Fruit fly (Drosophila melanogaster): ENCODE measurements around the gene CG15717.

CG15717 gene

DNA sequence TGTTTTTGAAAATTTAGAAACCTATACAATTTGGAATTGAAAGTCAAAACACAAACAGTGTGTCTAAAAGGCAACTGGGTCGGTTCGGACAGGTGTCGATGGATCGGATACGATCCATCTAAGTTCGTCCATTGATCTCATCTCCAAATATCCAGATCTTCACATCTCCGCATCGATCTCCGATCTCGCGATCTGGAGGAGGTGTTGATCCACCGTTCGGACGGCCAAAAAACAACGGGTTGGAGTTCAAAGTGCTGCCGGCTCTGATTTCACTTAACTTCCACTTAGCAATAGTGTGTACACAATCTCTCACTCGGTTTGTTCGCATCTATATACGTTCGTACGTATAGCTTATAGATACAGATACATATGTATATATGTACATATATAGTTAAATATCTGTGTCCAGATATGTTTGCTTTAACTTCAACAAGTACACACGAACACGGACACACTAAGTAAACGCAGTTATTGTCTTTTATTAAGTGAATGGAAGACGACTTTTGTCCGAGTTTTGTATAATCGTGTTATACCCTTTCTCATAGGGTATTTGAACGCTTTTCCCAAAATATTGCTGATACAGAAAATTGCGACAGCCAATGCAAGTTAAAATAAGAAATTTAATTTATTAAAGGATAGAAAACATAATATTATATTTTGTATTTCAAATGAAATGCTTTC, 20.5 kb upstream of the CG15717 start, which contains the start of gene Fer3HCH:
TSS of gene Fer3HCH (minus strand) at position 51 of the 681 bp plus-strand sequence.
- TF ChIP-seq usp (GFP tag; optimal IDR thresholded peaks at IDR 0.05) = no peak
- no peak for TF ChIP-seq psq (optimal IDR thresholded peaks at IDR 0.05)
- TF ChIP-seq CG8478 (optimal IDR thresholded peaks at IDR 0.05) = no peak
- TF ChIP-seq Dll (optimal IDR thresholded peaks at IDR 0.05) = no peak
- TF ChIP-seq EcR (GFP tag; optimal IDR thresholded peaks at IDR 0.05) = no peak
- no peak for TF ChIP-seq pan (optimal IDR thresholded peaks at IDR 0.05)

DNA sequence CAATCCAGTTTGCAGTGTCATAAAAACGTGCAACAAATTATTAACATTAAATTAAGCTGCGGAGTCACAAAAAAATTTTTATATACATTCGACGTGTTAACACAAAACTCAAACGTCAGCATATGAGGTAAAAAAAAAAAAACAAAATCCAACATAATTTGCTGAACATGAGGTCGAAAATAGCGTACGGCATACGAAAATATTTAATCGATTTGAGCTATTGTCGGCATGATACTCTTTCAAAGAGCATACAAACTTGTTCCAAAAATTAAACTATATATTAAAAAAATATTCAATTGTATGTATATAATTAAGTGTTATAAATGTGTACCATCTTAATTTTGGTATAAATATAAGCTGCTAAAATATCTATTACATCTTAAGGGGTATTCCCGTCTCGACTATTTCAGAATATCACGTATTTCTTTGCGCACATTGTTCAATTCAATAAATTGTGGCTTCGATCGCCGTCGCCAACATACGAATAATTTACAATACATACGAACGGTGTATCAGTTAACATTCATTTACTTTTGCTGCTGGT, 19.1 kb upstream of the CG15717 start:
- no peak for TF ChIP-seq EcR (GFP tag; optimal IDR thresholded peaks at IDR 0.05)

DNA sequence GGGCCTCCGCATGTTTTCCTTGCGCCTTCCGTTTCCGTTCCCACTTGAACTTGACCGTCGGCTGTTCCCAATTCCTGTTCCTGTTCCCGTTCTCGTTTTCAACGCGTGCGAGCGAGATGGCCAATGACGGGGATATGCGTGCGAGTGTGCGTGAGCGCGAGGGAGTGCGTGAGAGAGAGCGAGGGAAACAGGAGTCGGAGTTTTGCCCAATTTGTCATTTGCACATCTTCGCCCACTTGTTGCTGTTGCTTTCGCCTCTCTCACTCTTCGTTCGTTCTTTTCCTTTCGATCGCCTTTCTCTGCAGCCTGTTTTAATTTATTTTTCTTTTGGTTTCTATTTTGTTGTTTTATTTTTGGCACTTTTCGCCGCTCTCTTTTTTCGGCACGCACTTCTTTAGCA, 16.9 kb upstream of the CG15717 start:
- no peak for TF ChIP-seq pan (optimal IDR thresholded peaks at IDR 0.05)

DNA sequence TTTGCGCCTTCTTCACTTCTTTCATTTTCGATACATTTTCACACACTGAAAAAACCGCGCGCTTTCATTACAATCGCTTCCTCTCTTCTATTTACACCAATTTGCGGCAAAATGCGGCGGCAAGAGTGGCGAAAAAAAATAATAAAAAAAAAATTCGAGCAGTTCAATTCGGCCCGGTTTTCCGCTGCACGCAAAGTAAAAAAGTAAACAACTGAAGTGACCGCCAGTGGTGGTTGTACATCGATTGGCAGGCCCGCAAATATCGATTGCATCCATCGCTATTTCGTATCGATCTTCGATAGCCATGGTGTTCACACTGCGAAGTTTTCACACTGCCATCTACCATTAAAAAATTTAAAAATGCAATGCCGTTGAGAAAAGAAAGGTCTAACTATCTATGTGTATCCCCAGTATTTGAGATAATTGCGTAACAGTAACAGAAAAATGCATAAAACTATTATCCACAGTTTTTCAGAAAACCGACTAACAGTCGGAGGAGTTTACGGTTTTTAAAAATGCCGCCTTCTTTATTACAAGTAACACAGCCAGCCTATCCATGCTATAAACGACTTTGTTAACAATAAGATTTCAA, 16.4 kb upstream of the CG15717 start, which contains the start of gene Chpf:
TSS of gene Chpf (minus strand) at position 225 of the 592 bp plus-strand sequence.
- TF ChIP-seq CG8478 (optimal IDR thresholded peaks at IDR 0.05) (no peak), usp (GFP tag; optimal IDR thresholded peaks at IDR 0.05) (no peak), EcR (GFP tag; optimal IDR thresholded peaks at IDR 0.05) (no peak), psq (optimal IDR thresholded peaks at IDR 0.05) (no peak), pan (optimal IDR thresholded peaks at IDR 0.05) (no peak), Dll (optimal IDR thresholded peaks at IDR 0.05) (no peak)

DNA sequence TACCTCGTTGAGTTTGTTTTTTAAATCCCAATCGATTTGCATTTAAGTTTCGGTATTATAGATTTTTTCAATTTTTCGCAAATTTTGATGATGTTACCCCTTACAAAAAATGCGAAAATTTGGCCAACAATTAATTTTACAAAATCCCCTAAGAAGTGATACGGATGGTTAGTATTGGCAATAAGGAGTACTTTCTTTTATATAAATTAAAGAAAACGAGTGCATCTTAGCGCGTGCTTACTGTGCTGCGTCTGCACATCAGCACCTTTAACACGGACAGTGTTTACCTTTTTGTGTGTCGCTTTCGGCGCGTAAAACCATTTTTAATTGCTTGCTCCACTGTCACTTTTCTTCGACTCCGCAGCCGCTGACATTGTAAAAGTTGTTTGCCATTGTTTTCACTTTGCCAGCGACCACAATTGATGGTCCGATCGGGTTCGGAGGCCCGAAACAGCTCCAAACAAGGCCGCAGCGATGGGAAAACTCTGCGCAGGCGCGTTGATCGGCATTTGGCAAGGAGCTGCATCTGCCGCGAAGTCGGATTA, 14.8 kb upstream of the CG15717 start:
- TF ChIP-seq pan (optimal IDR thresholded peaks at IDR 0.05) = no peak
- no peak for TF ChIP-seq psq (optimal IDR thresholded peaks at IDR 0.05)
- no peak for TF ChIP-seq usp (GFP tag; optimal IDR thresholded peaks at IDR 0.05)
- TF ChIP-seq Dll (optimal IDR thresholded peaks at IDR 0.05) = no peak
- TF ChIP-seq EcR (GFP tag; optimal IDR thresholded peaks at IDR 0.05) = no peak
- TF ChIP-seq CG8478 (optimal IDR thresholded peaks at IDR 0.05) = no peak

DNA sequence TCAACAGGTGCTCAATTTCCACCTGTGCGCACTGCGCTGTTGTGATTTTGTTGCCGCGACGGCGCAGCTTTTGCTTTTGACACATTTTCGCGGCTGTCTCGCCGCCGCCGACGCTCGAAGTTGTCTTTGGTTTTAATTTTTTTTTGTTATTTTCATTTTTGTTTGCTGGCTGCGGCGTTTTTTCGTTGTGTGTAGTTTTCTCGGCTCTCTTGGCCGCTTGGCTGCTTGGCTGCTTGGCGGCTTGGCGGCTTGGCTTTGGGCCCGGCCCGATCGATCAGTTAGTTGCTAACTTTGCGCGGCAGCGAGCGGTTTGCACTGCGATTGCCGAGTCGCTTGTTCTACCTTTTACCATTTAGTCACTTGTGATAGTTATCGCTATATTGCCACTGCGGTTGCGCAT, 13.9 kb upstream of the CG15717 start, which contains the start of gene CG42237:
TSS of gene CG42237 (plus strand) at position 271 of the 400 bp plus-strand sequence.
- TF ChIP-seq usp (GFP tag; optimal IDR thresholded peaks at IDR 0.05) = no peak

DNA sequence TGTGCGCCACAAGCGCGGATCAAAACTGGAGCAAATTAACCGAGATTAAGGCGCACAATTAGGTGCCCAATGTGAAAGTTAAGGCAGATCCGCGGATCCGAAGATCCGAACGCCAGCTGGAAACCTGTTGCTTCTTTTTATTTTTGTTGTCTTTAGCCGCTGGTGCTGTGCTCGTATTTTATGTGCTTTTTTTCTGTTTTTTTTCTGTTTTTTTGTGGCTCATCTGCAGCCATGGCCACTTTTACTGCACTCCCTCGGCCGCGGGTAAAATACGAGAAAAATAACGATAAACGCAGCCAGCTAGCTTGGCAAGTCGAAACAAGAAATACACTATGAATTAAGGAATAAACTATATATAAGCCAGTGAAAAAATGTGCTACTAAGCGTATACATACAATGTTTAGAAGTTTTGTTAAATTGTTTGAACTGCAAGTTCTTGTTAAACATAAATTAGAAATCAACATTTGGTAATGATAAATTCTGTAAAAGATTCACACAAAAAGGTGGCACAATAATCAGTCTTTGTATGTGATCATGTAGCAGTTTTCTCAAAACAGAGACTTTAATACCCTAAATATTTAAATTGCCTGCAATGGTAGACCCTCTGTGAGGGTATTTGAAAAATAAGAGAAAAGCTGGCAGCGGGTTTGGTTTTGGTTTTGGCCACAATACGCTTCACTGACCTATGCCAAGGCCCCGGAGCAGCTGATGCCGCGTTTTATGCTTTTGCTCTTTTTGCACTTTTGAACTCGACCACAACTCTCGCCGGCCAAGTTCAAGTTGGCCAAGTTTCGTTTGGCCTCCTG, 12.1 kb upstream of the CG15717 start:
- TF ChIP-seq psq (optimal IDR thresholded peaks at IDR 0.05) (no peak), pan (optimal IDR thresholded peaks at IDR 0.05) (no peak), Dll (optimal IDR thresholded peaks at IDR 0.05) (no peak), EcR (GFP tag; optimal IDR thresholded peaks at IDR 0.05) (no peak), usp (GFP tag; optimal IDR thresholded peaks at IDR 0.05) (no peak), CG8478 (optimal IDR thresholded peaks at IDR 0.05) (no peak)

DNA sequence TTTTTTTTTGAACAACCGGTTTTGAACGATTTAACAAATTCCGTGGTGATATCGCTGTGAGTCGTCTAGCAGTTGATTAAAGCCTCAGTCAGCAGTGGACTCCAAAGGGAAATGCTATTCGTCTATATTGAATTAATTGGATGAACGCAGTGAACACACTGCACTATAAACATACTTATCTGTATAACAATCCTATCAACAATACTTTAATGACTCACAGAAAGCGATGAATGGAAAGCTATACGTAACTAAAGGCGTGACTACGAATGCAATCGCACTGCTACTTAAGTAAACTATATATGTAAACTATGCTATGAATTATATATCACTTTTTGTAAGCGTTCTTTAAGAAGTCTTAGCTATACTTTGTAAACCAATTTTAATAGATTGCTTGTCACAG, 3.2 kb upstream of the CG15717 start:
- TF ChIP-seq CG8478 (optimal IDR thresholded peaks at IDR 0.05) = no peak

DNA sequence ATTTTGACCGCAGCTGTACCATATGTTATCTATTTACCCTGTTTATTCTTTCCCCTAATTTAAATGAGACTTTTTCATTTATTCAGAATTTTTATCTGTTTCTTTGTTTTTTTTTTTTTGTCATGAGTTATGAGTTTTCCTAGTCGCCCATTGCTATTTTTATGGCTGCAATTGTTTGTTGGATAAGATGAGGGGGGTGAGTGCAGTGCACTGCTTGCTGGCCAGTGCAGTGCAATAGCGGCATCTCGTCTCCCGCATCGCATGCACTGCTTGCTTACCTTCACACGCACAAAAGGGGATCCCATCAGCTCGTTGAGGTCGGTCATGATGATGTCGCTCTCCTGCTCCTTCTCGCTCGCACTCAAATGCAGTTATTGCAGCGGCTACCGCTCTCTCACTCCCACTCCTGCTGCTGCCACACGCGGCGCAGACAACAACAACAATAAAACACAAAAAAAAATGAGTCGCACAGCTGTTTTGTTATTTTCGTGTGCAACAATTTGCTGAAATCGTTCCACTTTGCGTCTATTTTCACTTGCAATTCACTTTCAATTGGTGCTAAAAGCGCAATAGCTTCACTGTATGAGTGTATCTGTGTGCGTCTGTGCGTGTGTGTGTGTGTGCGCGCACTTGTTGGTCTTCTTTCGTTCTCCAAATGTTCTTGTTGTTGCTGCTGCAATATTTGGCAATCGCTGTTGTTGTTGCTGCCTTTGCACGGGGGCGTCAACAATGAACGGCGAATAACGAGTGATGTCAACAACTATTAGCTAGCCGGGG, 591 bp upstream of the CG15717 start:
- TF ChIP-seq CG8478 (optimal IDR thresholded peaks at IDR 0.05) (peak; percentile 59), psq (optimal IDR thresholded peaks at IDR 0.05) (no peak)

DNA sequence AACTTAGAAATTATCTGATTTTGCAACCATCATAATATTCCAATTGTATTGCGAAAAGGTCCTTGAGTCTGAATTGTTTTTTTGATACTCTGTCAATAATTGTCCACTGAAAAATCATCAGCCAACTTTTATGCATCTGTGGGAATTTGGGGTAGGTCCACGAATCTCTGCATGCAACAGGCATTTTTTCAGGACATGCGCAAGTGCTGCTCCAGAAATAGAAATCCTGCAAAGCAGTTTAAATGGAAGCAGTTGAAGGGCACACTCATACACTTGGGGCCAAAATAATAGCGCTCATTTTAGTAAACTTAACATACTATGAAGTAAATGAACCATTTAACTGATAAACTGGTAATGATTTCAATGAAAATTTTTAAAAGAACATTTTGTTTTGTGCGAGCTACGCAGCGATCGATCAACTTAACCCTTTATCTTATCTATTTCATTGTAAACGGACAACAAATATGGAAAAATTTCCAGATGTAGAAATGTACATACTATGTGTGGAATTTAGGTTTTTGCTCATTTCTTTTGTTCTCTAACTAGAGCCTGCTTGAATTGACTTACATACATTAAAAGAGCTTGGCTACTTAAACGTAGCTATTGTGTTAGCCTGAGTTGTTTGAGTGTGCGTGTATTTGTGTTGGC, 1.5 kb downstream of the CG15717 start:
- TF ChIP-seq usp (GFP tag; optimal IDR thresholded peaks at IDR 0.05) (no peak), psq (optimal IDR thresholded peaks at IDR 0.05) (no peak), CG8478 (optimal IDR thresholded peaks at IDR 0.05) (no peak), EcR (GFP tag; optimal IDR thresholded peaks at IDR 0.05) (no peak), pan (optimal IDR thresholded peaks at IDR 0.05) (no peak), Dll (optimal IDR thresholded peaks at IDR 0.05) (no peak)

DNA sequence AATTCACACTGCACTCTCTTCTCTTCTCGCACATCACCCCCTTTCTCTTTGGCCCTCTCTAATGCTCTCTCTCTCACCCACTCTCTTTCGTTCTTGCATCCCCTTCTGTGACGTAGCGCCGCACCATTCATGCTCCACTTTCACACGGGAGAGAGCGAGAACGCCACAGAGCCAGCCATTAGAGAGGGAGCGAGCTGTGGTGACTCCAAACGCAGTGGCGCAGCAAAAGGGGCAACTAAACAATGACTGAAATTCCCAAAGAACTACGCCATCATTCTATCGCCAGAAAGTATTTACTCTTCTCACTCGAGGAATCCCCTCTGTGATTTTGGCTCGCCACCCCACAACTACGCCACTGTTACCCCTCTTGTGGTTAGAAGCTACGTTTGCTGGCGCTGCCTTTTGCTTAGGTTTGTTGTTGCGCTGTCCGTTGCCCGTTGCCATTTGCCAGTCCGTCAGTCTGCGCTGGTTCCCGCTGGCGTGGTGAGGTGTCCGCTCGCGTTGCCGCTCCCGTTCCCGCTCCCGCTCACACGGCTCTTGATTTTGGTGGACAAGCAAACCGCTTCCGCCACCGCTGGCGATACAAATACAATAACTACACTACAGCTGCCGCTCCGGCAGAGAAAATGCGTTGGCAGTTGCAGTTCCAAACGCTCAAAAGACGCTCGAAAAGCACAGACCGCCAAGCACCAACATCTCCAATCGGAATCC, 2.5 kb downstream of the CG15717 start:
- TF ChIP-seq CG8478 (optimal IDR thresholded peaks at IDR 0.05) = no peak
- TF ChIP-seq Dll (optimal IDR thresholded peaks at IDR 0.05) = peak; percentile 68

Measured in whole organism.